Fruit fly (Drosophila melanogaster) whole organism, embryonic: ENCODE results near the gene CG11975.

Source experiments
- Ada2b ChIP-seq: fragments of 200-800 bp; sonication (Bioruptor generic); IDR thresholded peaks from 2 replicates; pipeline ENCODE4 v1.3.6; 2022; ENCODE audit warnings: missing biosample characterization, missing genetic modification characterization
- CG10431 ChIP-seq: fragments of 200-800 bp; sonication (Bioruptor generic); optimal IDR thresholded peaks from 3 replicates; lab custom pipeline; 2018; ENCODE audit warnings: missing biosample characterization, mild to moderate bottlenecking, missing genetic modification characterization
- CG11085 ChIP-seq: fragments of 200-800 bp; sonication (Bioruptor generic); IDR thresholded peaks from 2 replicates; pipeline ENCODE4 v1.3.6; 2022; ENCODE audit warnings: missing biosample characterization, missing genetic modification characterization
- CG11456 ChIP-seq: fragments of 200-800 bp; sonication (Bioruptor generic); IDR thresholded peaks from 3 replicates; pipeline ENCODE4 v1.3.6; 2022; ENCODE audit warnings: missing biosample characterization, missing genetic modification characterization
- CG13296 ChIP-seq: fragments of 200-800 bp; sonication (Bioruptor generic); optimal IDR thresholded peaks from 3 replicates; lab custom pipeline; 2018; ENCODE audit warnings: missing biosample characterization, mild to moderate bottlenecking, missing genetic modification characterization
- CG13894 ChIP-seq: fragments of 200-800 bp; sonication (Bioruptor generic); optimal IDR thresholded peaks from 3 replicates; lab custom pipeline; 2018; ENCODE audit warnings: missing biosample characterization, mild to moderate bottlenecking, missing genetic modification characterization, moderate library complexity
- CG14014 ChIP-seq: fragments of 200-800 bp; sonication (Bioruptor generic); IDR thresholded peaks from 2 replicates; pipeline ENCODE4 v1.3.6; 2022; ENCODE audit warnings: missing biosample characterization, missing genetic modification characterization
- CG14667 ChIP-seq: fragments of 200-800 bp; sonication (Bioruptor generic); IDR thresholded peaks from 2 replicates; pipeline ENCODE4 v1.3.6; 2022; ENCODE audit warnings: missing biosample characterization, missing genetic modification characterization
- CG1529 ChIP-seq: fragments of 200-800 bp; sonication (Bioruptor generic); optimal IDR thresholded peaks from 3 replicates; lab custom pipeline; 2018; ENCODE audit warnings: missing biosample characterization, missing genetic modification characterization
- CG16779 ChIP-seq: fragments of 200-800 bp; sonication (Bioruptor generic); IDR thresholded peaks from 2 replicates; pipeline ENCODE4 v1.3.6; 2022; ENCODE audit warnings: missing biosample characterization, missing genetic modification characterization
- CG16815 ChIP-seq: fragments of 200-800 bp; sonication (Bioruptor generic); optimal IDR thresholded peaks from 3 replicates; lab custom pipeline; 2017; ENCODE audit warnings: missing biosample characterization, mild to moderate bottlenecking, missing genetic modification characterization
- CG2116 ChIP-seq: fragments of 200-800 bp; sonication (Bioruptor generic); optimal IDR thresholded peaks from 3 replicates; lab custom pipeline; 2018; ENCODE audit warnings: missing biosample characterization, mild to moderate bottlenecking, missing genetic modification characterization
- CG32532 ChIP-seq: fragments of 200-800 bp; sonication (Bioruptor generic); IDR thresholded peaks from 2 replicates; pipeline ENCODE4 v1.3.6; 2022; ENCODE audit warnings: missing biosample characterization, missing genetic modification characterization
- CG32767 ChIP-seq: fragments of 200-800 bp; sonication (Bioruptor generic); IDR thresholded peaks from 2 replicates; pipeline ENCODE4 v1.3.6; 2022; ENCODE audit warnings: missing biosample characterization, missing genetic modification characterization
- CG3281 ChIP-seq: fragments of 200-800 bp; sonication (Bioruptor generic); optimal IDR thresholded peaks from 3 replicates; lab custom pipeline; 2017; ENCODE audit warnings: missing biosample characterization, mild to moderate bottlenecking, missing genetic modification characterization
- CG3407 ChIP-seq: fragments of 200-800 bp; sonication (Bioruptor generic); optimal IDR thresholded peaks from 2 replicates; lab custom pipeline; 2018; ENCODE audit warnings: missing biosample characterization, mild to moderate bottlenecking, missing genetic modification characterization
- CG3847 ChIP-seq: fragments of 200-800 bp; sonication (Bioruptor generic); IDR thresholded peaks from 2 replicates; pipeline ENCODE4 v1.3.6; 2022; ENCODE audit warnings: missing biosample characterization, missing genetic modification characterization
- CG4282 ChIP-seq: fragments of 200-800 bp; sonication (Bioruptor generic); optimal IDR thresholded peaks from 2 replicates; lab custom pipeline; 2016; ENCODE audit warnings: missing biosample characterization, missing genetic modification characterization
- CG43689 ChIP-seq: fragments of 200-800 bp; sonication (Bioruptor generic); IDR thresholded peaks from 2 replicates; pipeline ENCODE4 v1.3.6; 2022; ENCODE audit warnings: missing biosample characterization, missing genetic modification characterization
- CG5245 ChIP-seq: fragments of 200-800 bp; sonication (Bioruptor generic); optimal IDR thresholded peaks from 3 replicates; lab custom pipeline; 2016; ENCODE audit warnings: missing biosample characterization, missing genetic modification characterization
- CG6813 ChIP-seq: fragments of 200-800 bp; sonication (Bioruptor generic); optimal IDR thresholded peaks from 2 replicates; lab custom pipeline; 2017; ENCODE audit warnings: missing biosample characterization, missing genetic modification characterization, mild to moderate bottlenecking, moderate library complexity, missing genetic modification reagents
- CG6854 ChIP-seq: fragments of 200-800 bp; sonication (Bioruptor generic); optimal IDR thresholded peaks from 3 replicates; lab custom pipeline; 2017; ENCODE audit warnings: missing biosample characterization, mild to moderate bottlenecking, missing genetic modification characterization
- CG7987 ChIP-seq: fragments of 200-800 bp; sonication (Bioruptor generic); optimal IDR thresholded peaks from 2 replicates; lab custom pipeline; 2018; ENCODE audit warnings: missing biosample characterization, mild to moderate bottlenecking, missing genetic modification characterization, moderate library complexity
- CG8089 ChIP-seq: fragments of 200-800 bp; sonication (Bioruptor generic); optimal IDR thresholded peaks from 3 replicates; lab custom pipeline; 2016; ENCODE audit warnings: missing biosample characterization, missing genetic modification characterization
- CG8359 ChIP-seq: fragments of 200-800 bp; sonication (Bioruptor generic); optimal IDR thresholded peaks from 2 replicates; lab custom pipeline; 2017; ENCODE audit warnings: missing biosample characterization, mild to moderate bottlenecking, missing genetic modification characterization, borderline replicate concordance
- CG8924 ChIP-seq: fragments of 200-800 bp; optimal IDR thresholded peaks from 3 replicates; lab custom pipeline; 2019; ENCODE audit warnings: missing biosample characterization, mild to moderate bottlenecking, missing genetic modification characterization, moderate library complexity
- CG8944 ChIP-seq: fragments of 200-800 bp; sonication (Bioruptor generic); optimal IDR thresholded peaks from 3 replicates; lab custom pipeline; 2016; ENCODE audit warnings: missing biosample characterization, missing genetic modification characterization
- Dll ChIP-seq: fragments of 200-800 bp; sonication (Bioruptor generic); IDR thresholded peaks from 4 replicates; pipeline ENCODE4 v1.3.6; 2022; ENCODE audit warnings: missing biosample characterization, missing genetic modification characterization; ENCODE audit not compliant: partially characterized antibody
- Dref ChIP-seq: fragments of 200-800 bp; sonication (Bioruptor generic); IDR thresholded peaks from 2 replicates; pipeline ENCODE4 v1.3.6; 2022; ENCODE audit warnings: missing biosample characterization, missing genetic modification characterization
- Gug ChIP-seq: fragments of 200-800 bp; sonication (Bioruptor generic); IDR thresholded peaks from 4 replicates; pipeline ENCODE4 v1.3.6; 2022; ENCODE audit warnings: missing biosample characterization, missing genetic modification characterization
- Opbp ChIP-seq: fragments of 200-800 bp; sonication (Bioruptor generic); IDR thresholded peaks from 3 replicates; pipeline ENCODE4 v1.3.6; 2022; ENCODE audit warnings: missing biosample characterization, missing genetic modification characterization; ENCODE audit not compliant: partially characterized antibody
- Sry-β ChIP-seq: fragments of 200-800 bp; sonication (Bioruptor generic); optimal IDR thresholded peaks from 2 replicates; lab custom pipeline; 2018; ENCODE audit warnings: missing biosample characterization, mild to moderate bottlenecking, missing genetic modification characterization, moderate library complexity
- Vsx1 ChIP-seq: fragments of 200-800 bp; sonication (Bioruptor generic); optimal IDR thresholded peaks from 2 replicates; lab custom pipeline; 2017; ENCODE audit warnings: missing biosample characterization, mild to moderate bottlenecking, missing genetic modification characterization, missing genetic modification reagents
- ab ChIP-seq: fragments of 200-800 bp; sonication (Bioruptor generic); optimal IDR thresholded peaks from 2 replicates; lab custom pipeline; 2016; ENCODE audit warnings: missing biosample characterization, missing genetic modification characterization
- al ChIP-seq: fragments of 200-800 bp; sonication (Bioruptor generic); IDR thresholded peaks from 2 replicates; pipeline ENCODE4 v1.3.6; 2022; ENCODE audit warnings: missing biosample characterization, missing genetic modification characterization
- ara ChIP-seq: fragments of 200-800 bp; sonication (Bioruptor generic); IDR thresholded peaks from 2 replicates; pipeline ENCODE4 v1.3.6; 2022; ENCODE audit warnings: missing biosample characterization, missing genetic modification characterization
- crc ChIP-seq: fragments of 200-800 bp; sonication (Bioruptor generic); optimal IDR thresholded peaks from 2 replicates; lab custom pipeline; 2016; ENCODE audit warnings: missing biosample characterization, missing genetic modification characterization
- disco-r ChIP-seq: fragments of 200-800 bp; sonication (Bioruptor generic); optimal IDR thresholded peaks from 2 replicates; lab custom pipeline; 2016; ENCODE audit warnings: missing biosample characterization, missing genetic modification characterization
- eyg ChIP-seq: fragments of 200-800 bp; sonication (Bioruptor generic); optimal IDR thresholded peaks from 3 replicates; lab custom pipeline; 2016; ENCODE audit warnings: missing biosample characterization, missing genetic modification characterization
- fd3F ChIP-seq: fragments of 200-800 bp; sonication (Bioruptor generic); optimal IDR thresholded peaks from 2 replicates; lab custom pipeline; 2018; ENCODE audit warnings: missing biosample characterization, mild to moderate bottlenecking, missing genetic modification characterization, moderate library complexity
- fd64A ChIP-seq: fragments of 200-800 bp; sonication (Bioruptor generic); optimal IDR thresholded peaks from 3 replicates; lab custom pipeline; 2018; ENCODE audit warnings: missing biosample characterization, mild to moderate bottlenecking, missing genetic modification characterization
- gsb ChIP-seq: fragments of 200-800 bp; sonication (Bioruptor generic); IDR thresholded peaks from 2 replicates; pipeline ENCODE4 v1.3.6; 2022; ENCODE audit warnings: missing biosample characterization, missing genetic modification characterization
- oc ChIP-seq: fragments of 200-800 bp; sonication (Bioruptor generic); optimal IDR thresholded peaks from 2 replicates; lab custom pipeline; 2018; ENCODE audit warnings: missing biosample characterization, mild to moderate bottlenecking, missing genetic modification characterization, moderate library complexity
- odd ChIP-seq: fragments of 200-800 bp; sonication (Bioruptor generic); optimal IDR thresholded peaks from 2 replicates; lab custom pipeline; 2017; ENCODE audit warnings: missing biosample characterization, mild to moderate bottlenecking, missing genetic modification characterization
- p53 ChIP-seq: fragments of 200-800 bp; sonication (Bioruptor generic); optimal IDR thresholded peaks from 2 replicates; lab custom pipeline; 2016; ENCODE audit warnings: missing biosample characterization, missing genetic modification characterization
- repo ChIP-seq: fragments of 200-800 bp; sonication (Bioruptor generic); optimal IDR thresholded peaks from 2 replicates; lab custom pipeline; 2016; ENCODE audit warnings: missing biosample characterization, missing genetic modification characterization
- ro ChIP-seq: fragments of 200-800 bp; sonication (Bioruptor generic); IDR thresholded peaks from 2 replicates; pipeline ENCODE4 v1.3.6; 2022; ENCODE audit warnings: missing biosample characterization, missing genetic modification characterization
- sens ChIP-seq: fragments of 200-800 bp; sonication (Bioruptor generic); peaks from one replicate; lab custom pipeline; 2016; ENCODE audit warnings: missing biosample characterization, missing genetic modification characterization
- slou ChIP-seq: fragments of 200-800 bp; sonication (Bioruptor generic); optimal IDR thresholded peaks from 3 replicates; lab custom pipeline; 2016; ENCODE audit warnings: missing biosample characterization, missing genetic modification characterization
- vnd ChIP-seq: fragments of 200-800 bp; sonication (Bioruptor generic); IDR thresholded peaks from 3 replicates; pipeline ENCODE4 v1.3.6; 2022; ENCODE audit warnings: missing biosample characterization, missing genetic modification characterization; ENCODE audit not compliant: partially characterized antibody

The CG11975 gene

dm6 chr3R:8992928-8993579 lies at the start of gene CG11975 (continued):
- TF ChIP-seq CG14014 (peak; percentile 57; the same call in 1 of the 2 replicates), gsb (GFP tag; lab: Robert Waterston, UW) (0 out of 2 replicates have a peak, but pooled peaks have one; percentile 12), CG6854 (GFP tag; lab: Kevin White, UChicago) (no peak), CG8089 (peak; percentile 57), crc (GFP tag; lab: Kevin White, UChicago) (peak; percentile 60), CG2116 (GFP tag; lab: Kevin White, UChicago) (peak; percentile 89), CG11456 (peak; percentile 70; the same call in 2 of the 3 replicates), sens (GFP tag; lab: Kevin White, UChicago) (peak; percentile 98), repo (GFP tag; lab: Kevin White, UChicago) (peak; percentile 73), CG8944 (GFP tag; lab: Kevin White, UChicago) (peak; percentile 84), CG5245 (GFP tag; lab: Kevin White, UChicago) (peak; percentile 56), CG16779 (GFP tag; lab: Robert Waterston, UW) (no peak), CG13296 (GFP tag; lab: Kevin White, UChicago) (no peak), Opbp (GFP tag; lab: Robert Waterston, UW) (peak; percentile 55; the same call in 2 of the 3 replicates), CG32767 (GFP tag; lab: Robert Waterston, UW) (no peak), Gug (GFP tag; lab: Robert Waterston, UW) (peak; percentile 56; the same call in 1 of the 4 replicates), vnd (GFP tag; lab: Robert Waterston, UW) (peak; percentile 68), CG14667 (GFP tag; lab: Robert Waterston, UW) (0 out of 2 replicates have a peak, but pooled peaks have one; percentile 12), ab (GFP tag; lab: Kevin White, UChicago) (no peak), CG11085 (GFP tag; lab: Robert Waterston, UW) (peak; percentile 47; the same call in 1 of the 2 replicates), oc (tag; lab: Kevin White, UChicago) (no peak), Dll (GFP tag; lab: Robert Waterston, UW) (peak; percentile 82), Ada2b (GFP tag; lab: Robert Waterston, UW) (peak; percentile 54; the same call in 1 of the 2 replicates), disco-r (GFP tag; lab: Kevin White, UChicago) (peak; percentile 72), Sry-β (GFP tag; lab: Kevin White, UChicago) (peak; percentile 98), eyg (peak; percentile 80), ara (no peak), fd64A (GFP tag; lab: Kevin White, UChicago) (no peak), CG32532 (GFP tag; lab: Robert Waterston, UW) (peak; percentile 73), CG13894 (no peak), fd3F (peak; percentile 28), al (GFP tag; lab: Robert Waterston, UW) (peak; percentile 73), p53 (peak; percentile 31), Vsx1 (GFP tag; lab: Kevin White, UChicago) (no peak), CG3281 (GFP tag; lab: Kevin White, UChicago) (peak; percentile 76), slou (GFP tag; lab: Kevin White, UChicago) (peak; percentile 70), Dref (GFP tag; lab: Robert Waterston, UW) (peak; percentile 67), CG16815 (GFP tag; lab: Kevin White, UChicago) (peak; percentile 29), CG3407 (GFP tag; lab: Kevin White, UChicago) (no peak), ro (GFP tag; lab: Robert Waterston, UW) (no peak), odd (GFP tag; lab: Kevin White, UChicago) (no peak), CG43689 (GFP tag; lab: Robert Waterston, UW) (no peak), CG3847 (GFP tag; lab: Robert Waterston, UW) (peak; percentile 86), CG7987 (GFP tag; lab: Kevin White, UChicago) (peak; percentile 44), CG6813 (GFP tag; lab: Kevin White, UChicago) (peak; percentile 36), CG4282 (GFP tag; lab: Kevin White, UChicago) (peak; percentile 43), CG1529 (GFP tag; lab: Kevin White, UChicago) (peak; percentile 51), CG8359 (GFP tag; lab: Kevin White, UChicago) (no peak), CG10431 (GFP tag; lab: Kevin White, UChicago) (no peak), CG8924 (tag; lab: Kevin White, UChicago) (peak; percentile 74)
